Worm (Caenorhabditis elegans) whole organism, young adult: ENCODE results near the gene msra-1.
"Not testable (repeated sequence)": the region's sequence is repeated elsewhere in the genome, so short reads cannot be mapped to it uniquely, and the experiment has no call there.

Experiments used
- C06A6.2 ChIP-seq: fragments of 200-800 bp; sonication (Bioruptor generic); conservative IDR thresholded peaks from 2 replicates; pipeline ENCODE4 v1.3.6; 2022; ENCODE audit warnings: missing genetic modification characterization, missing compliant biosample characterization
- C17E4.6 ChIP-seq: fragments of 200-800 bp; sonication (Bioruptor generic); IDR thresholded peaks from 2 replicates; pipeline ENCODE4 v1.3.6; 2022; ENCODE audit warnings: missing genetic modification reagents, missing genetic modification characterization, missing compliant biosample characterization
- F23B12.7 ChIP-seq: sonication (generic microtip); optimal IDR thresholded peaks from 2 replicates; lab custom pipeline; 2017; ENCODE audit warnings: missing genetic modification characterization, mild to moderate bottlenecking, missing compliant biosample characterization, antibody characterized with exemption, moderate library complexity; ENCODE audit not compliant: insufficient read depth
- F37B4.10 ChIP-seq: fragments of 200-800 bp; sonication (Bioruptor generic); IDR thresholded peaks from 2 replicates; pipeline ENCODE4 v1.3.6; 2022; ENCODE audit warnings: missing genetic modification characterization, missing compliant biosample characterization
- K11D2.4 ChIP-seq: fragments of 200-800 bp; sonication (Bioruptor generic); IDR thresholded peaks from 2 replicates; pipeline ENCODE4 v1.3.6; 2022; ENCODE audit warnings: missing genetic modification reagents, missing genetic modification characterization, missing compliant biosample characterization
- attf-5 ChIP-seq: fragments of 200-800 bp; sonication (Bioruptor generic); optimal IDR thresholded peaks from 2 replicates; lab custom pipeline; 2018; ENCODE audit warnings: mild to moderate bottlenecking, missing genetic modification characterization, missing compliant biosample characterization
- attf-6 ChIP-seq: fragments of 200-800 bp; sonication (Bioruptor generic); IDR thresholded peaks from 2 replicates; pipeline ENCODE4 v1.3.6; 2022; ENCODE audit warnings: missing genetic modification reagents, missing genetic modification characterization, missing compliant biosample characterization
- ceh-40 ChIP-seq: fragments of 200-800 bp; sonication (Bioruptor generic); IDR thresholded peaks from 2 replicates; pipeline ENCODE4 v1.3.6; 2022; ENCODE audit warnings: missing genetic modification characterization, missing compliant biosample characterization
- ceh-58 ChIP-seq: fragments of 200-800 bp; sonication (Bioruptor generic); IDR thresholded peaks from 2 replicates; pipeline ENCODE4 v1.3.6; 2022; ENCODE audit warnings: missing genetic modification characterization, missing compliant biosample characterization
- ceh-91 ChIP-seq: fragments of 200-800 bp; sonication (Bioruptor generic); IDR thresholded peaks from 2 replicates; pipeline ENCODE4 v1.3.6; 2022; ENCODE audit warnings: missing genetic modification reagents, missing genetic modification characterization, missing compliant biosample characterization
- dpl-1 ChIP-seq: fragments of 150-350 bp; optimal IDR thresholded peaks from 2 replicates; lab custom pipeline; 2014; ENCODE audit warnings: missing biosample characterization, missing genetic modification reagents, missing genetic modification characterization
- ekl-4 ChIP-seq: fragments of 200-800 bp; sonication (Bioruptor generic); IDR thresholded peaks from 2 replicates; pipeline ENCODE4 v1.3.6; 2022; ENCODE audit warnings: missing genetic modification reagents, missing genetic modification characterization, missing compliant biosample characterization
- ets-4 ChIP-seq: fragments of 200-800 bp; sonication (Bioruptor generic); optimal IDR thresholded peaks from 2 replicates; lab custom pipeline; 2018; ENCODE audit warnings: mild to moderate bottlenecking, missing genetic modification characterization, missing compliant biosample characterization
- hlh-12 ChIP-seq: sonication (generic microtip); optimal IDR thresholded peaks from 2 replicates; lab custom pipeline; 2016; ENCODE audit warnings: missing genetic modification characterization, missing compliant biosample characterization
- hmg-1.2 ChIP-seq: fragments of 200-800 bp; sonication (Bioruptor generic); IDR thresholded peaks from 2 replicates; pipeline ENCODE4 v1.3.6; 2022; ENCODE audit warnings: missing genetic modification reagents, missing genetic modification characterization, missing compliant biosample characterization
- hrde-1 ChIP-seq: sonication (generic microtip); optimal IDR thresholded peaks from 2 replicates; lab custom pipeline; 2016; ENCODE audit warnings: missing genetic modification characterization, mild to moderate bottlenecking, missing compliant biosample characterization, moderate library complexity, missing genotype, missing genetic modification reagents, borderline replicate concordance
- hsf-1 ChIP-seq: fragments of 200-800 bp; sonication (Bioruptor generic); IDR thresholded peaks from 2 replicates; pipeline ENCODE4 v1.3.6; 2022; ENCODE audit warnings: missing genetic modification reagents, missing genetic modification characterization, missing compliant biosample characterization
- let-607 ChIP-seq, 2 experiments: fragments of 200-800 bp in 1 of 2; sonication (Bioruptor generic) in 1 of 2; sonication (generic microtip) in 1 of 2; optimal IDR thresholded peaks; 2 replicates each; lab custom pipeline; 2016 to 2018; ENCODE audit warnings: mild to moderate bottlenecking in 2 of 2, missing compliant biosample characterization in 2 of 2, missing genetic modification characterization in 2 of 2, moderate library complexity in 2 of 2, missing genotype in 1 of 2
- lin-35 ChIP-seq, 3 experiments: fragments of 150-350 bp in 2 of 3; sonication (generic microtip) in 1 of 3; optimal IDR thresholded peaks; 2 replicates each; lab custom pipeline; 2014 to 2018; ENCODE audit warnings: missing biosample characterization in 3 of 3, missing genetic modification characterization in 3 of 3, missing genetic modification reagents in 3 of 3
- lin-40 ChIP-seq: sonication (generic microtip); optimal IDR thresholded peaks from 2 replicates; lab custom pipeline; 2016; ENCODE audit warnings: missing genetic modification characterization, mild to moderate bottlenecking, missing compliant biosample characterization, missing genotype, missing genetic modification reagents
- lsl-1 ChIP-seq: fragments of 200-800 bp; sonication (Bioruptor generic); optimal IDR thresholded peaks from 2 replicates; lab custom pipeline; 2018; ENCODE audit warnings: mild to moderate bottlenecking, missing genetic modification characterization, moderate library complexity, missing compliant biosample characterization
- lsy-27 ChIP-seq: sonication (generic microtip); optimal IDR thresholded peaks from 2 replicates; lab custom pipeline; 2017; ENCODE audit warnings: missing genetic modification characterization, mild to moderate bottlenecking, missing compliant biosample characterization, antibody characterized with exemption, missing genotype, borderline replicate concordance; ENCODE audit not compliant: insufficient read depth
- madf-6 ChIP-seq: fragments of 200-800 bp; sonication (Bioruptor generic); IDR thresholded peaks from 2 replicates; pipeline ENCODE4 v1.3.6; 2022; ENCODE audit warnings: missing genetic modification reagents, missing genetic modification characterization, missing compliant biosample characterization
- nfyb-1 ChIP-seq: fragments of 200-800 bp; sonication (Bioruptor generic); IDR thresholded peaks from 2 replicates; pipeline ENCODE4 v1.3.6; 2022; ENCODE audit warnings: missing genetic modification reagents, missing genetic modification characterization, missing compliant biosample characterization
- pbrm-1 ChIP-seq: fragments of 200-800 bp; sonication (Bioruptor generic); IDR thresholded peaks from 2 replicates; pipeline ENCODE4 v1.3.6; 2022; ENCODE audit warnings: missing genetic modification reagents, missing genetic modification characterization, missing compliant biosample characterization
- rcor-1 ChIP-seq: fragments of 200-800 bp; sonication (Bioruptor generic); IDR thresholded peaks from 2 replicates; pipeline ENCODE4 v1.3.6; 2022; ENCODE audit warnings: missing genetic modification reagents, missing genetic modification characterization, missing compliant biosample characterization
- snpc-4 ChIP-seq, 5 experiments: fragments of 150-350 bp in 1 of 5; sonication (generic microtip) in 4 of 5; optimal IDR thresholded peaks; 2 replicates each; lab custom pipeline; 2014 to 2018; ENCODE audit warnings: missing genetic modification characterization in 5 of 5, missing biosample characterization in 3 of 5, antibody characterized with exemption in 2 of 5, mild to moderate bottlenecking in 2 of 5, missing compliant biosample characterization in 2 of 5, missing genotype in 2 of 5, moderate library complexity in 2 of 5, missing genetic modification reagents in 1 of 5
- tbx-9 ChIP-seq: sonication (generic microtip); optimal IDR thresholded peaks from 2 replicates; lab custom pipeline; 2016; ENCODE audit warnings: borderline replicate concordance, missing genetic modification characterization, inconsistent platforms, missing compliant biosample characterization
- ztf-26 ChIP-seq: sonication (generic microtip); optimal IDR thresholded peaks from 2 replicates; lab custom pipeline; 2017; ENCODE audit warnings: missing genetic modification characterization, missing compliant biosample characterization
- ztf-28 ChIP-seq: fragments of 200-800 bp; sonication (Bioruptor generic); IDR thresholded peaks from 2 replicates; pipeline ENCODE4 v1.3.6; 2022; ENCODE audit warnings: missing genetic modification reagents, missing genetic modification characterization, missing compliant biosample characterization

Gene msra-1

ce11 chrII:7374143-7374542, 10.3 kb upstream of the msra-1 start, which contains the start of the genes mtch-1 and rpb-4 (continued):
- TF ChIP-seq hlh-12 (tag; lab: Kevin White, UChicago) (no peak), lsl-1 (no peak), dpl-1 (GFP tag; lab: Kevin White, UChicago) (no peak), attf-5 (peak; percentile 13), rcor-1 (GFP tag; lab: Robert Waterston, UW) (no peak), nfyb-1 (GFP tag; lab: Robert Waterston, UW) (no peak), tbx-9 (tag; lab: Kevin White, UChicago) (no peak), K11D2.4 (GFP tag; lab: Robert Waterston, UW) (no peak), ceh-91 (GFP tag; lab: Robert Waterston, UW) (no peak)

DNA sequence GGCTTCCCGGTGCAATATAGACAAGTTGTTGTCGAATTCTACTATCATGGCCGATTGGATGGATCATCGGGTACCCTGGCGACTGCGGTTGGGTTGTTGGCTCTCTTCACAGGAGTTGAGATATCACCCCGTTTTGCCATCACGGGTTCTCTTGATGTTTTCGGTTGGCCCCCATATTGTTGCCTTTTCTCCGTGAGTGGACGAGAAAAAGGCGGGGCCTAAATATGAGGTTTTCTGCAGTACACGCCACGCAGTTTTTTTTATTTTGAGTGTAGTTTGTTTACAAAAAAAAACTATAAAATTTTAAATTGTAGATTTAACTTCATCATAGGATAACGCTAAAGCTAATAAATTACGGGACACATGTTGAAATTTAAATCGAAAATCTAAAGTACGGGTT, 8.5 kb upstream of the msra-1 start:
- 0 out of 2 replicates have a peak, but pooled peaks have one; percentile 32 for TF ChIP-seq ztf-28
- TF ChIP-seq pbrm-1, result peak; percentile 44; the same call in 1 of the 2 replicates
- TF ChIP-seq hsf-1 (GFP tag; lab: Robert Waterston, UW), result 0 out of 2 replicates have a peak, but pooled peaks have one; percentile 56
- TF ChIP-seq nfyb-1 (GFP tag; lab: Robert Waterston, UW), result peak; percentile 30; the same call in 1 of the 2 replicates
- 0 out of 2 replicates have a peak, but pooled peaks have one; percentile 21 for TF ChIP-seq hmg-1.2
- 0 out of 2 replicates have a peak, but pooled peaks have one; percentile 30 for TF ChIP-seq C17E4.6 (GFP tag; lab: Robert Waterston, UW)
- peak; percentile 42 for TF ChIP-seq ekl-4
- peak; percentile 60 for TF ChIP-seq madf-6 (GFP tag; lab: Robert Waterston, UW)

- peak; percentile 40 for TF ChIP-seq snpc-4 (GFP tag; optimal IDR thresholded peaks at IDR 0.05; lab: Kevin White, UChicago)
- TF ChIP-seq snpc-4 (tag; optimal IDR thresholded peaks at IDR 0.05; lab: Kevin White, UChicago), result peak in 2 of 4 experiments; percentile 89 to 93
These were observed 7.7 kb upstream of the msra-1 start for ce11 chrII:7371574-7371973.

- not testable (repeated sequence) for TF ChIP-seq let-607 (tag; optimal IDR thresholded peaks at IDR 0.05; lab: Kevin White, UChicago); hrde-1 (tag; lab: Kevin White, UChicago); lin-35 (GFP tag; optimal IDR thresholded peaks at IDR 0.05; lab: Kevin White, UChicago)
These were observed 6.4 kb upstream of the msra-1 start, which contains the start of gene F43E2.11 for ce11 chrII:7370195-7370594. TSS of gene F43E2.11 (minus strand) at chrII:7370295.

DNA sequence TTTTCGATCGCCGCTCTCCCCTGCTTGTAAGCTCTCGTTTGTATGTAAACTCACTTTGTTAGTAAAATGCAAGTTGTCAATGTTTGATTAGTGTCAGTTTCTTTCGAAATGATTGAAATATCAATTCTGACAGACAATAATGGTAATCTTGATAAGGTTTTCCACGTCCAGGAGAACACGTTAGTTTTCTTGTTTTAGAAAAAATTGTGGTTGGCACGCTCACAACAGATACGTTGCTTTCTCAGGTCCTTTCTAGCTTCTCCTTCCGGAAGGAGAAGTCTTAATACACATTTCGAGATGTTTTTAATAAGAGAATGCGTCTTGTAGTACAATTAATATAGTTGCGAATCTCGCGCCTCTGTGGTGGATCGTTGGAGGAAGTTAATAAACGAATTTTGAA, 4.9 kb upstream of the msra-1 start, which contains the start of gene F43E2.6:
TSS of gene F43E2.6 (minus strand) at position 101 of the 400 bp plus-strand sequence.
- no peak for TF ChIP-seq F37B4.10 (GFP tag; lab: Robert Waterston, UW)
- TF ChIP-seq, all 124 proteins: peak for 0

DNA sequence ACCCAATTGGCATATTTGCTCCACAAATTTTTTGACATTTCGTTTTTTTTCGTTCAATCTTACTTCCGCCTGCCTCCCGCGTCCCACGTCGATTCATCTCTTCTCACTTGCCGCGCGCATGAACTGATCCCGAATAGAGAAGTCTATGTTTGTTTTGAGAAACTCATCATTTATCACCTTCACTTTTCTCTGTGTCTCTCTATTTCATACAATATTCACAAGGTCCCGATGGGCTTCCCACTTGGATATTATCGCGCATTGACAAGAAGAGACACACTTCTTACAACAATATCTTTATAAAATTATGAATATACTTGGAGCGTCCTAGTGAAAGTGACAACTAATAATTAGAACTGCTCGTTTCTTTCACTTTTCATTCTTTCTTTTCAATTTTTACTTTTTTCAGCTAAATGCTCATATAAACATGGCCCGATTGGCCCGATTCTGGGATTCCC, 5.3 kb downstream of the msra-1 start, which contains the start of gene insc-1:
TSS of gene insc-1 (plus strand) at position 405 of the 455 bp plus-strand sequence.
- TF ChIP-seq ceh-58 (GFP tag; lab: Robert Waterston, UW) (no peak), C06A6.2 (no peak), F23B12.7 (no peak), ceh-40 (GFP tag; lab: Robert Waterston, UW) (no peak), attf-6 (GFP tag; lab: Robert Waterston, UW) (no peak), ztf-26 (tag; lab: Kevin White, UChicago) (no peak), hlh-12 (tag; lab: Kevin White, UChicago) (no peak), lin-40 (no peak), ets-4 (GFP tag; lab: Kevin White, UChicago) (no peak), attf-5 (no peak), lsy-27 (tag; lab: Kevin White, UChicago) (no peak)
